Worm (Caenorhabditis elegans) whole organism, L3 larva: ENCODE data around the gene C06B8.2.

Experiments used
- ama-1 ChIP-seq: fragments of 150-350 bp; optimal IDR thresholded peaks from 2 replicates; lab custom pipeline; 2018
- ceh-28 ChIP-seq: fragments of 150-350 bp; optimal IDR thresholded peaks from 2 replicates; lab custom pipeline; 2014; ENCODE audit warnings: missing biosample characterization, missing genetic modification reagents, missing genetic modification characterization
- ceh-82 ChIP-seq: fragments of 150-350 bp; optimal IDR thresholded peaks from 2 replicates; lab custom pipeline; 2014; ENCODE audit warnings: missing biosample characterization, missing genetic modification characterization
- ceh-9 ChIP-seq: sonication (generic microtip); optimal IDR thresholded peaks from 2 replicates; lab custom pipeline; 2018; ENCODE audit warnings: missing biosample characterization, missing genetic modification characterization
- elt-1 ChIP-seq: fragments of 150-350 bp; optimal IDR thresholded peaks from 2 replicates; lab custom pipeline; 2014; ENCODE audit warnings: missing biosample characterization, missing genetic modification characterization
- elt-3 ChIP-seq, 3 experiments: fragments of 150-350 bp in 1 of 3; sonication (generic microtip) in 2 of 3; optimal IDR thresholded peaks; 2 replicates in 2 of 3; 4 replicates in 1 of 3; lab custom pipeline; 2014 to 2017; ENCODE audit warnings: missing biosample characterization in 3 of 3, missing genetic modification characterization in 3 of 3
- lin-39 ChIP-seq: fragments of 150-350 bp; optimal IDR thresholded peaks from 2 replicates; lab custom pipeline; 2018; ENCODE audit warnings: missing biosample characterization, missing genetic modification reagents, missing genetic modification characterization
- nhr-23 ChIP-seq: fragments of 150-350 bp; optimal IDR thresholded peaks from 2 replicates; lab custom pipeline; 2014; ENCODE audit warnings: missing biosample characterization, missing genetic modification reagents, missing genetic modification characterization
- pha-4 ChIP-seq: fragments of 150-350 bp; optimal IDR thresholded peaks from 2 replicates; lab custom pipeline; 2014; ENCODE audit warnings: missing biosample characterization, missing genetic modification reagents, missing genetic modification characterization
- unc-62 ChIP-seq: fragments of 150-350 bp; sonication (generic microtip); optimal IDR thresholded peaks from 4 replicates; lab custom pipeline; 2014; ENCODE audit warnings: missing biosample characterization, missing genetic modification reagents, missing genetic modification characterization
- ztf-11 ChIP-seq: fragments of 150-350 bp; optimal IDR thresholded peaks from 2 replicates; lab custom pipeline; 2014; ENCODE audit warnings: missing biosample characterization, missing genetic modification characterization

ce11 chrV:15483563-15483962 lies 5.0 kb upstream of the C06B8.2 start:
- TF ChIP-seq ceh-28 (tag; lab: Kevin White, UChicago) (peak; percentile 58), elt-1 (tag; lab: Kevin White, UChicago) (no peak), elt-3 (tag; optimal IDR thresholded peaks at IDR 0.05; lab: Kevin White, UChicago) (no peak), ceh-82 (tag; lab: Kevin White, UChicago) (no peak), ceh-9 (tag; lab: Kevin White, UChicago) (no peak), ama-1 (lab: Kevin White, UChicago) (no peak), lin-39 (tag; lab: Kevin White, UChicago) (no peak), ztf-11 (tag; lab: Kevin White, UChicago) (no peak), unc-62 (GFP tag; lab: Kevin White, UChicago) (no peak), pha-4 (tag; lab: Kevin White, UChicago) (peak; percentile 72), nhr-23 (tag; lab: Kevin White, UChicago) (no peak)
